Worm (Caenorhabditis elegans) whole organism, young adult: Measurements from ENCODE around the gene mboa-2.

ENCODE experiments used
- K11D2.4 ChIP-seq: fragments of 200-800 bp; sonication (Bioruptor generic); IDR thresholded peaks from 2 replicates; pipeline ENCODE4 v1.3.6; 2022; ENCODE audit warnings: missing genetic modification reagents, missing genetic modification characterization, missing compliant biosample characterization
- Y56A3A.18 ChIP-seq: fragments of 200-800 bp; sonication (Bioruptor generic); IDR thresholded peaks from 2 replicates; pipeline ENCODE4 v1.3.6; 2022; ENCODE audit warnings: missing genetic modification reagents, missing genetic modification characterization, missing compliant biosample characterization
- atf-7 ChIP-seq: sonication (generic microtip); optimal IDR thresholded peaks from 2 replicates; lab custom pipeline; 2017; ENCODE audit warnings: mild to moderate bottlenecking, missing genetic modification characterization, missing compliant biosample characterization
- dpff-1 ChIP-seq: sonication (generic microtip); optimal IDR thresholded peaks from 2 replicates; lab custom pipeline; 2017; ENCODE audit warnings: mild to moderate bottlenecking, missing genetic modification characterization, missing compliant biosample characterization
- nhr-80 ChIP-seq: sonication (generic microtip); optimal IDR thresholded peaks from 2 replicates; lab custom pipeline; 2016; ENCODE audit warnings: missing genetic modification characterization, missing compliant biosample characterization
- ztf-22 ChIP-seq: fragments of 200-800 bp; sonication (Bioruptor generic); optimal IDR thresholded peaks from 2 replicates; lab custom pipeline; 2018; ENCODE audit warnings: mild to moderate bottlenecking, missing genetic modification characterization, moderate library complexity, missing compliant biosample characterization

mboa-2 gene

DNA sequence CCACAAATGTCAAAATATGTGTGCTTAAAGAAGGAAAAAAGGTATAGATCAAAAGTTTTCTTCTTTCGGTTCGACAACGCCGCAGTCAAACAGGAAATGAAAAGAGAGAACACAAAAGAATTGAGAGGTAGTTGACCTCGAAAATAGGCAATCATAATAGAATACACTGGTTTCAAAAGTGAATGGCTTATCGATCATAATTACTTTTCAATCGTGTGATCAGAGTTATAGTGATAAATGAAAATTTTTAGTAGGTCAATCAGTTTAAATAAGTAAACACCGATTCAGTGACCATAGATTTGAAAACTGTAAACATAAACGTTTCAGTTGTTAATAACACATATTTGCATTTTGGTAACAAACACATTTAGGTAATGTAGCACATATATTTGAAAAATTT lies 51.9 kb downstream of the mboa-2 start:
- TF ChIP-seq nhr-80 (tag; lab: Kevin White, UChicago) (peak; percentile 77), Y56A3A.18 (GFP tag; lab: Robert Waterston, UW) (no peak), K11D2.4 (no peak), ztf-22 (GFP tag; lab: Kevin White, UChicago) (no peak), atf-7 (tag; lab: Kevin White, UChicago) (no peak), dpff-1 (tag; lab: Kevin White, UChicago) (no peak)
